Worm (Caenorhabditis elegans) whole organism, L1 larva: ENCODE data around the gene R102.4.
"Not testable (repeated sequence)": the region's sequence is repeated elsewhere in the genome, so short reads cannot be mapped to it uniquely, and the experiment has no call there.

Experiments
- C16A3.4 ChIP-seq: fragments of 150-350 bp; optimal IDR thresholded peaks from 2 replicates; lab custom pipeline; 2014; ENCODE audit warnings: missing biosample characterization, missing genetic modification characterization
- F16B12.6 ChIP-seq: fragments of 150-350 bp; optimal IDR thresholded peaks from 2 replicates; lab custom pipeline; 2014; ENCODE audit warnings: missing biosample characterization, missing genetic modification characterization
- Y116A8C.19 ChIP-seq: sonication (generic microtip); optimal IDR thresholded peaks from 2 replicates; lab custom pipeline; 2016; ENCODE audit warnings: missing compliant biosample characterization, missing genetic modification characterization, borderline replicate concordance
- alr-1 ChIP-seq: fragments of 200-800 bp; sonication (Bioruptor generic); optimal IDR thresholded peaks from 2 replicates; lab custom pipeline; 2018; ENCODE audit warnings: borderline replicate concordance, mild to moderate bottlenecking, missing genetic modification characterization, missing compliant biosample characterization
- ceh-63 ChIP-seq: fragments of 200-800 bp; sonication (Bioruptor generic); optimal IDR thresholded peaks from 2 replicates; lab custom pipeline; 2018; ENCODE audit warnings: mild to moderate bottlenecking, missing genetic modification characterization, missing compliant biosample characterization
- ceh-8 ChIP-seq: fragments of 200-800 bp; sonication (Bioruptor generic); optimal IDR thresholded peaks from 2 replicates; lab custom pipeline; 2018; ENCODE audit warnings: mild to moderate bottlenecking, missing genetic modification characterization, moderate library complexity, missing compliant biosample characterization
- ces-1 ChIP-seq: fragments of 150-350 bp; optimal IDR thresholded peaks from 2 replicates; lab custom pipeline; 2014; ENCODE audit warnings: missing biosample characterization, missing genetic modification reagents, missing genetic modification characterization
- dpl-1 ChIP-seq, 3 experiments: fragments of 150-350 bp in 2 of 3; sonication (generic microtip) in 1 of 3; optimal IDR thresholded peaks; 2 replicates each; lab custom pipeline; 2014 to 2017; ENCODE audit warnings: missing biosample characterization in 3 of 3, missing genetic modification characterization in 3 of 3, missing genetic modification reagents in 3 of 3
- dsc-1 ChIP-seq: sonication (generic microtip); optimal IDR thresholded peaks from 2 replicates; lab custom pipeline; 2016; ENCODE audit warnings: mild to moderate bottlenecking, missing genetic modification characterization, missing compliant biosample characterization
- efl-1 ChIP-seq, 4 experiments: fragments of 150-350 bp; optimal IDR thresholded peaks in 3 of 4; peaks in 1 of 4; 1 replicate in 1 of 4; 2 replicates in 3 of 4; lab custom pipeline; 2014; ENCODE audit warnings: missing biosample characterization in 2 of 4, missing genetic modification characterization in 2 of 4, missing genetic modification reagents in 2 of 4
- efl-3 ChIP-seq: fragments of 200-800 bp; sonication (Bioruptor generic); optimal IDR thresholded peaks from 2 replicates; lab custom pipeline; 2018; ENCODE audit warnings: mild to moderate bottlenecking, missing genetic modification characterization, missing compliant biosample characterization
- egl-13 ChIP-seq: sonication (generic microtip); optimal IDR thresholded peaks from 2 replicates; lab custom pipeline; 2016; ENCODE audit warnings: missing genotype, missing genetic modification reagents, missing genetic modification characterization, missing compliant biosample characterization
- egl-27 ChIP-seq, 2 experiments: fragments of 150-350 bp in 1 of 2; sonication (generic microtip); optimal IDR thresholded peaks; 3 replicates each; lab custom pipeline; 2017 to 2018; ENCODE audit warnings: missing biosample characterization in 2 of 2, missing genetic modification characterization in 2 of 2, missing genetic modification reagents in 2 of 2
- elt-3 ChIP-seq, 6 experiments: fragments of 150-350 bp in 1 of 6; sonication (generic microtip); optimal IDR thresholded peaks; 2 replicates each; lab custom pipeline; 2017 to 2018; ENCODE audit warnings: missing biosample characterization in 6 of 6, missing genetic modification characterization in 6 of 6, inconsistent platforms in 1 of 6
- hpl-2 ChIP-seq: fragments of 150-350 bp; optimal IDR thresholded peaks from 2 replicates; lab custom pipeline; 2014; ENCODE audit warnings: missing biosample characterization, missing genetic modification reagents, missing genetic modification characterization
- irx-1 ChIP-seq: sonication (generic microtip); optimal IDR thresholded peaks from 2 replicates; lab custom pipeline; 2016; ENCODE audit warnings: missing genetic modification characterization, missing compliant biosample characterization
- isw-1 ChIP-seq: fragments of 200-800 bp; sonication (Bioruptor generic); IDR thresholded peaks from 2 replicates; pipeline ENCODE4 v1.3.6; 2022; ENCODE audit warnings: missing genetic modification characterization, missing compliant biosample characterization
- jun-1 ChIP-seq: fragments of 150-350 bp; optimal IDR thresholded peaks from 2 replicates; lab custom pipeline; 2014; ENCODE audit warnings: missing biosample characterization, missing genetic modification reagents, missing genetic modification characterization
- lin-13 ChIP-seq: fragments of 150-350 bp; optimal IDR thresholded peaks from 2 replicates; lab custom pipeline; 2014; ENCODE audit warnings: missing biosample characterization, missing genetic modification reagents, missing genetic modification characterization
- lin-14 ChIP-seq: fragments of 200-800 bp; sonication (Bioruptor generic); optimal IDR thresholded peaks from 2 replicates; lab custom pipeline; 2018; ENCODE audit warnings: mild to moderate bottlenecking, missing genetic modification characterization, moderate library complexity, missing compliant biosample characterization
- lin-15B ChIP-seq: fragments of 150-350 bp; sonication (generic microtip); optimal IDR thresholded peaks from 3 replicates; lab custom pipeline; 2014; ENCODE audit warnings: missing biosample characterization, missing genetic modification characterization
- lin-35 ChIP-seq, 2 experiments: fragments of 150-350 bp; optimal IDR thresholded peaks; 2 replicates each; lab custom pipeline; 2014; ENCODE audit warnings: missing biosample characterization in 2 of 2, missing genetic modification characterization in 2 of 2, missing genetic modification reagents in 2 of 2
- lin-39 ChIP-seq: fragments of 150-350 bp; optimal IDR thresholded peaks from 2 replicates; lab custom pipeline; 2014; ENCODE audit warnings: missing biosample characterization, missing genetic modification reagents, missing genetic modification characterization
- lsy-2 ChIP-seq, 2 experiments: fragments of 150-350 bp; optimal IDR thresholded peaks; 2 replicates each; lab custom pipeline; 2014; ENCODE audit warnings: missing biosample characterization in 2 of 2, missing genetic modification characterization in 2 of 2
- mdl-1 ChIP-seq, 2 experiments: fragments of 150-350 bp; optimal IDR thresholded peaks; 2 replicates each; lab custom pipeline; 2014 to 2017; ENCODE audit warnings: missing biosample characterization in 2 of 2, missing genetic modification characterization in 2 of 2, inconsistent platforms in 1 of 2
- mef-2 ChIP-seq: fragments of 150-350 bp; optimal IDR thresholded peaks from 2 replicates; lab custom pipeline; 2014; ENCODE audit warnings: missing biosample characterization, missing genetic modification characterization
- mep-1 ChIP-seq: fragments of 150-350 bp; optimal IDR thresholded peaks from 2 replicates; lab custom pipeline; 2014; ENCODE audit warnings: missing biosample characterization, missing genetic modification characterization
- nhr-11 ChIP-seq: fragments of 150-350 bp; optimal IDR thresholded peaks from 2 replicates; lab custom pipeline; 2014; ENCODE audit warnings: missing biosample characterization, missing genetic modification characterization
- nhr-19 ChIP-seq: fragments of 200-800 bp; sonication (Bioruptor generic); conservative IDR thresholded peaks from 2 replicates; pipeline ENCODE4 v1.3.6; 2022; ENCODE audit warnings: missing genetic modification characterization, missing compliant biosample characterization
- nhr-20 ChIP-seq: sonication (generic microtip); optimal IDR thresholded peaks from 2 replicates; lab custom pipeline; 2016; ENCODE audit warnings: mild to moderate bottlenecking, missing genetic modification characterization, missing compliant biosample characterization
- nhr-28 ChIP-seq: fragments of 150-350 bp; optimal IDR thresholded peaks from 2 replicates; lab custom pipeline; 2014; ENCODE audit warnings: missing biosample characterization, missing genetic modification characterization
- nhr-84 ChIP-seq: sonication (generic microtip); optimal IDR thresholded peaks from 2 replicates; lab custom pipeline; 2017; ENCODE audit warnings: missing biosample characterization, missing genetic modification characterization
- nhr-85 ChIP-seq: sonication (generic microtip); peaks from one replicate; lab custom pipeline; 2016; ENCODE audit warnings: missing genetic modification characterization, inconsistent platforms, missing compliant biosample characterization
- pqm-1 ChIP-seq: sonication (generic microtip); optimal IDR thresholded peaks from 3 replicates; lab custom pipeline; 2017; ENCODE audit warnings: missing biosample characterization, missing genetic modification characterization
- rnt-1 ChIP-seq: sonication (generic microtip); optimal IDR thresholded peaks from 2 replicates; lab custom pipeline; 2016; ENCODE audit warnings: mild to moderate bottlenecking, missing genetic modification characterization, moderate library complexity, missing compliant biosample characterization
- snpc-4 ChIP-seq: fragments of 150-350 bp; optimal IDR thresholded peaks from 2 replicates; lab custom pipeline; 2014; ENCODE audit warnings: missing biosample characterization, missing genetic modification characterization
- sup-37 ChIP-seq: fragments of 200-800 bp; sonication (Bioruptor generic); optimal IDR thresholded peaks from 2 replicates; lab custom pipeline; 2018; ENCODE audit warnings: mild to moderate bottlenecking, missing genetic modification characterization, missing compliant biosample characterization
- ztf-11 ChIP-seq, 2 experiments: sonication (generic microtip); optimal IDR thresholded peaks; 2 replicates each; lab custom pipeline; 2016 to 2017; ENCODE audit warnings: missing genetic modification characterization in 2 of 2, missing biosample characterization in 1 of 2, missing compliant biosample characterization in 1 of 2

The R102.4 gene

ce11 chrIV:10687307-10687706 lies 7.8 kb downstream of the R102.4 start, which contains the start of gene R102.2:
TSS of gene R102.2 (plus strand) at chrIV:10687607.
- TF ChIP-seq Y116A8C.19; ceh-63; nhr-19 (GFP tag; lab: Robert Waterston, UW): not testable (repeated sequence)
- TF ChIP-seq, all 84 proteins: peak for 0; not testable (repeated sequence) for 84

DNA sequence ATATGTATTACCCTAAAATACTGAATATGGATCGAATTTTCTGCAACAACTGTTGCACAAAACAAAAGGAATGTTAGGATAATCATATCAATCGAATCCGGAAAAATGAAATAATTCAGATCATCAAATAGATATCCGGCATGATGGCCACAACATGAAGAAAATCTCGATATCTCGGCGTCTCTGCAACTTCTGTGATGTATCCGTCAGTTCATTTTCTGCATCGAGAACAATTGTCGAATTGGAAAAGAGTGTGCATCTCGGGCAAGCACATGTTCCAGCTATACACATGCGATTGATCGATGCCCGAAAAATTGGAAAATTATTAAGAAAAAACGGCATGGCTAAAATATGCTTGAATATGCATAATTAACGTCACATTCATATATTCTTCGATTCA lies 9.3 kb downstream of the R102.4 start, which contains the start of the genes K08C7.6 and R102.1:
TSS of gene K08C7.6 (minus strand) at position 101 of the 400 bp plus-strand sequence.
TSS of gene R102.1 (plus strand) at position 291 of the 400 bp plus-strand sequence.
- no peak for TF ChIP-seq sup-37 (GFP tag; lab: Kevin White, UChicago)
- peak; percentile 64 for TF ChIP-seq lin-14 (GFP tag; lab: Kevin White, UChicago)

DNA sequence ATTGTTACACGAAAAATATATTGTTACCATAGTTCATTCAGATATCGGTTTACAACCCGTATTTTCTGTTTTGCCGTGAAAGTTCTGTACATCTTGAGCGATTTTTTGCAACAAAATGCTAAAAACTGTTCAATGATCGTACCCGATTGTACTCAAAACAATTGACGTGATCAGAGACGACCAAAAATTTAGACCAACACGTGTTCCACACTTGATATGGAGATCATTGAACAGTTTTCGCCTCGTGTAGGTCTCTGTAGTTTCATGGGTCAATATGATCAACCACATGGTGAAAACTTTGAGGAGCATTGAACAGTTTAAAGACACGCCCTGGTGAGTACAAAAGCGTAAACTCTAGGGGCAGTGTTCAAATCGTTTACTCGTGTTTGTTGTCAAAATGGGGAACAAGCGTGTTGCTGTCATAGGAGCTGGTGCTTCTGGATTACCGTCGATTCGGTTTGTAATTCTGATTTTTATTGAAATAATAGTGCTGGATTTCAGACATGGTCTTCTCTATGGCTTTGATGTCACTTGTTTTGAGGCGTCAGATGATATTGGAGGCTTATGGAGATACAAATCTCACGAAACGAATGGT lies 12.9 kb downstream of the R102.4 start, which contains the start of gene fmo-2:
TSS of gene fmo-2 (plus strand) at position 370 of the 595 bp plus-strand sequence.
- peak; percentile 29 for TF ChIP-seq C16A3.4 (tag; lab: Kevin White, UChicago)
- TF ChIP-seq lin-35 (GFP tag; optimal IDR thresholded peaks at IDR 0.05; lab: Kevin White, UChicago) = peak in 1 of 2 experiments; percentile 69
- no peak for TF ChIP-seq hpl-2 (GFP tag; lab: Kevin White, UChicago)
- TF ChIP-seq mdl-1 (tag; optimal IDR thresholded peaks at IDR 0.05; lab: Kevin White, UChicago) = peak in 1 of 2 experiments; percentile 94
- no peak for TF ChIP-seq nhr-11 (tag; lab: Kevin White, UChicago)
- no peak for TF ChIP-seq efl-3 (GFP tag; lab: Kevin White, UChicago)
- TF ChIP-seq F16B12.6 (tag; lab: Kevin White, UChicago) = no peak
- peak; percentile 41 for TF ChIP-seq nhr-85 (tag; lab: Kevin White, UChicago)
- TF ChIP-seq rnt-1 (tag; lab: Kevin White, UChicago) = no peak
- TF ChIP-seq jun-1 (tag; lab: Kevin White, UChicago) = peak; percentile 28
- peak in 1 of 6 experiments; percentile 42 for TF ChIP-seq elt-3 (tag; optimal IDR thresholded peaks at IDR 0.05; lab: Kevin White, UChicago)
- peak; percentile 50 for TF ChIP-seq lin-14 (GFP tag; lab: Kevin White, UChicago)
- no peak for TF ChIP-seq isw-1 (GFP tag; lab: Robert Waterston, UW)
- peak; percentile 54 for TF ChIP-seq nhr-20
- peak; percentile 40; the same call in 1 of the 2 replicates for TF ChIP-seq nhr-19 (GFP tag; lab: Robert Waterston, UW)
- no peak for TF ChIP-seq snpc-4 (tag; lab: Kevin White, UChicago)
- TF ChIP-seq ceh-8 = no peak

ce11 chrIV:10680379-10680778 lies 14.7 kb downstream of the R102.4 start, which contains the start of gene K08C7.4:
TSS of gene K08C7.4 (minus strand) at chrIV:10680479.
- no peak for TF ChIP-seq nhr-11 (tag; lab: Kevin White, UChicago)
- no peak for TF ChIP-seq lsy-2 (tag; optimal IDR thresholded peaks at IDR 0.05; lab: Kevin White, UChicago)
- no peak for TF ChIP-seq nhr-84 (tag; lab: Kevin White, UChicago)
- no peak for TF ChIP-seq mdl-1 (tag; optimal IDR thresholded peaks at IDR 0.05; lab: Kevin White, UChicago)
- TF ChIP-seq lin-13 (GFP tag; lab: Kevin White, UChicago) = no peak
- no peak for TF ChIP-seq ces-1 (GFP tag; lab: Kevin White, UChicago)
- TF ChIP-seq elt-3 (tag; optimal IDR thresholded peaks at IDR 0.05; lab: Kevin White, UChicago) = no peak

ce11 chrIV:10668561-10668960 lies 26.5 kb downstream of the R102.4 start:
- TF ChIP-seq pqm-1 (tag; lab: Kevin White, UChicago) (no peak), nhr-11 (tag; lab: Kevin White, UChicago) (no peak), egl-27 (tag; optimal IDR thresholded peaks at IDR 0.05; lab: Kevin White, UChicago) (no peak), egl-13 (no peak), lin-15B (no peak), nhr-19 (GFP tag; lab: Robert Waterston, UW) (no peak), lsy-2 (tag; optimal IDR thresholded peaks at IDR 0.05; lab: Kevin White, UChicago) (no peak), nhr-20 (no peak), irx-1 (tag; lab: Kevin White, UChicago) (no peak), ztf-11 (tag; optimal IDR thresholded peaks at IDR 0.05; lab: Kevin White, UChicago) (no peak), mef-2 (no peak), dpl-1 (GFP tag; optimal IDR thresholded peaks at IDR 0.05; lab: Kevin White, UChicago) (no peak), efl-1 (optimal IDR thresholded peaks at IDR 0.05; lab: Kevin White, UChicago) (no peak), efl-1 (GFP tag; optimal IDR thresholded peaks at IDR 0.05 in 1 of 2; lab: Kevin White, UChicago) (no peak), alr-1 (no peak), nhr-28 (no peak), lin-39 (tag; lab: Kevin White, UChicago) (no peak), mep-1 (no peak), dsc-1 (tag; lab: Kevin White, UChicago) (no peak)
